Fruit fly (Drosophila melanogaster): ENCODE data around the gene lush.

lush gene

dm6 chr3L:19557996-19558375 is 47.9 kb downstream of the lush start:
- no peak for TF ChIP-seq Crg-1 (GFP tag; optimal IDR thresholded peaks at IDR 0.05)
- TF ChIP-seq kay (GFP tag; ENCODE audit: borderline replicate concordance) = no peak
- no peak for TF ChIP-seq CG12768 (GFP tag; optimal IDR thresholded peaks at IDR 0.05)
- no peak for TF ChIP-seq ovo (GFP tag; optimal IDR thresholded peaks at IDR 0.05)
- no peak for TF ChIP-seq tj (GFP tag; optimal IDR thresholded peaks at IDR 0.05)
- TF ChIP-seq CG33017 (tag; optimal IDR thresholded peaks at IDR 0.05) = no peak
- no peak for TF ChIP-seq CG7045 (GFP tag; optimal IDR thresholded peaks at IDR 0.05)
- no peak for TF ChIP-seq CG5204 (GFP tag; optimal IDR thresholded peaks at IDR 0.05)
- TF ChIP-seq CG1620 (GFP tag; optimal IDR thresholded peaks at IDR 0.05) = no peak
- no peak for TF ChIP-seq CG14711 (tag; optimal IDR thresholded peaks at IDR 0.05)
- no peak for TF ChIP-seq CG11617 (GFP tag; optimal IDR thresholded peaks at IDR 0.05)
- no peak for TF ChIP-seq pad (GFP tag; optimal IDR thresholded peaks at IDR 0.05)
- TF ChIP-seq cnc (optimal IDR thresholded peaks at IDR 0.05) = no peak

dm6 chr3L:19557197-19557995 is 48.5 kb downstream of the lush start:
- TF ChIP-seq toe (GFP tag; optimal IDR thresholded peaks at IDR 0.05) = no peak
- TF ChIP-seq Hr96 (GFP tag; optimal IDR thresholded peaks at IDR 0.05) = no peak
- no peak for TF ChIP-seq cnc (optimal IDR thresholded peaks at IDR 0.05)

dm6 chr3L:19556738-19557137 is 49.2 kb downstream of the lush start:
- no peak for TF ChIP-seq Crg-1 (GFP tag; optimal IDR thresholded peaks at IDR 0.05)
- TF ChIP-seq CG5204 (GFP tag; optimal IDR thresholded peaks at IDR 0.05) = no peak
- TF ChIP-seq CG14711 (tag; optimal IDR thresholded peaks at IDR 0.05) = no peak
- TF ChIP-seq Mnt (GFP tag; optimal IDR thresholded peaks at IDR 0.05) = no peak
- no peak for TF ChIP-seq pad (GFP tag; optimal IDR thresholded peaks at IDR 0.05)
- TF ChIP-seq CG12768 (GFP tag; optimal IDR thresholded peaks at IDR 0.05) = no peak
- no peak for TF ChIP-seq CG33017 (tag; optimal IDR thresholded peaks at IDR 0.05)
- TF ChIP-seq ovo (GFP tag; optimal IDR thresholded peaks at IDR 0.05) = no peak
- no peak for TF ChIP-seq CG7045 (GFP tag; optimal IDR thresholded peaks at IDR 0.05)
- TF ChIP-seq cic (GFP tag; optimal IDR thresholded peaks at IDR 0.05) = no peak
- no peak for TF ChIP-seq toe (GFP tag; optimal IDR thresholded peaks at IDR 0.05)
- no peak for TF ChIP-seq cnc (optimal IDR thresholded peaks at IDR 0.05)
- no peak for TF ChIP-seq Clk (GFP tag; optimal IDR thresholded peaks at IDR 0.05)
- no peak for TF ChIP-seq CG1620 (GFP tag; optimal IDR thresholded peaks at IDR 0.05)
- no peak for TF ChIP-seq kay (GFP tag; ENCODE audit: borderline replicate concordance)
- no peak for TF ChIP-seq tj (GFP tag; optimal IDR thresholded peaks at IDR 0.05)
- no peak for TF ChIP-seq bab1 (GFP tag; optimal IDR thresholded peaks at IDR 0.05)

dm6 chr3L:19555906-19556457 is 49.9 kb downstream of the lush start:
- TF ChIP-seq pad (GFP tag; optimal IDR thresholded peaks at IDR 0.05) = no peak
- no peak for TF ChIP-seq Hr96 (GFP tag; optimal IDR thresholded peaks at IDR 0.05)
- TF ChIP-seq tj (GFP tag; optimal IDR thresholded peaks at IDR 0.05) = no peak
- no peak for TF ChIP-seq Clk (GFP tag; optimal IDR thresholded peaks at IDR 0.05)
- no peak for TF ChIP-seq Crg-1 (GFP tag; optimal IDR thresholded peaks at IDR 0.05)
- TF ChIP-seq CG7101 (tag; optimal IDR thresholded peaks at IDR 0.05) = no peak
- no peak for TF ChIP-seq bab1 (GFP tag; optimal IDR thresholded peaks at IDR 0.05)
- no peak for TF ChIP-seq kay (GFP tag; ENCODE audit: borderline replicate concordance)
- no peak for TF ChIP-seq CG33017 (tag; optimal IDR thresholded peaks at IDR 0.05)
- no peak for TF ChIP-seq CG1620 (GFP tag; optimal IDR thresholded peaks at IDR 0.05)
- no peak for TF ChIP-seq CG5204 (GFP tag; optimal IDR thresholded peaks at IDR 0.05)
- TF ChIP-seq CG12768 (GFP tag; optimal IDR thresholded peaks at IDR 0.05) = no peak
- TF ChIP-seq Mnt (GFP tag; optimal IDR thresholded peaks at IDR 0.05) = no peak
- TF ChIP-seq CG14711 (tag; optimal IDR thresholded peaks at IDR 0.05) = no peak
- TF ChIP-seq ovo (GFP tag; optimal IDR thresholded peaks at IDR 0.05) = no peak
- no peak for TF ChIP-seq toe (GFP tag; optimal IDR thresholded peaks at IDR 0.05)
- TF ChIP-seq cnc (optimal IDR thresholded peaks at IDR 0.05) = no peak
